Fruit fly (Drosophila melanogaster): Measurements from ENCODE around the gene Qsox4.

Gene Qsox4

dm6 chr3R:23722680-23723372, 20.3 kb downstream of the Qsox4 start, which contains the start of gene CG10365 (continued):
- peak; percentile 96 for TF ChIP-seq CG7839 (tag; optimal IDR thresholded peaks at IDR 0.05)
- 0 out of 2 replicates have a peak, but pooled peaks have one; percentile 12 for TF ChIP-seq unc-4 (GFP tag; IDR thresholded peaks at IDR 0.05; ENCODE audit: partially characterized antibody)
- no peak for TF ChIP-seq CG2199 (GFP tag; IDR thresholded peaks at IDR 0.05)
- TF ChIP-seq D19A (tag; optimal IDR thresholded peaks at IDR 0.05), result peak; percentile 76
- no peak for TF ChIP-seq CG4282 (GFP tag; optimal IDR thresholded peaks at IDR 0.05)
- no peak for TF ChIP-seq sens-2 (GFP tag; IDR thresholded peaks at IDR 0.05)
- TF ChIP-seq CG10543 (GFP tag; optimal IDR thresholded peaks at IDR 0.05), result peak; percentile 69
- peak; percentile 93 for TF ChIP-seq Sox102F (GFP tag; optimal IDR thresholded peaks at IDR 0.05)
- TF ChIP-seq Xbp1 (GFP tag; optimal IDR thresholded peaks at IDR 0.05), result peak; percentile 77
- no peak for TF ChIP-seq ERR (GFP tag; optimal IDR thresholded peaks at IDR 0.05)
- TF ChIP-seq fd102C (GFP tag; optimal IDR thresholded peaks at IDR 0.05), result no peak
- no peak for TF ChIP-seq Dip3 (GFP tag; optimal IDR thresholded peaks at IDR 0.05)
- 0 out of 3 replicates have a peak, but pooled peaks have one; percentile 50 for TF ChIP-seq zfh1 (GFP tag; IDR thresholded peaks at IDR 0.05)
- no peak for TF ChIP-seq CG8359 (GFP tag; optimal IDR thresholded peaks at IDR 0.05; ENCODE audit: borderline replicate concordance)
- no peak for TF ChIP-seq Mes4 (GFP tag; optimal IDR thresholded peaks at IDR 0.05)
- peak; percentile 96 for TF ChIP-seq PHDP (tag; optimal IDR thresholded peaks at IDR 0.05)
- TF ChIP-seq CG15479 (GFP tag; optimal IDR thresholded peaks at IDR 0.05), result no peak
- peak; percentile 66 for TF ChIP-seq exex (tag; optimal IDR thresholded peaks at IDR 0.05)
- TF ChIP-seq abd-A (tag; optimal IDR thresholded peaks at IDR 0.05), result peak; percentile 68
- TF ChIP-seq ato (GFP tag; IDR thresholded peaks at IDR 0.05; ENCODE audit: partially characterized antibody), result no peak
- no peak for TF ChIP-seq Scr (GFP tag; IDR thresholded peaks at IDR 0.05; ENCODE audit: partially characterized antibody)
- TF ChIP-seq ind (GFP tag; optimal IDR thresholded peaks at IDR 0.05), result peak; percentile 81
- TF ChIP-seq CG6854 (GFP tag; optimal IDR thresholded peaks at IDR 0.05), result peak; percentile 91
- peak; percentile 92 for TF ChIP-seq Fer3 (tag; optimal IDR thresholded peaks at IDR 0.05)
- no peak for TF ChIP-seq CG12071 (GFP tag; optimal IDR thresholded peaks at IDR 0.05)
- TF ChIP-seq CG31388 (GFP tag; optimal IDR thresholded peaks at IDR 0.05), result peak; percentile 32
- TF ChIP-seq vfl (GFP tag; optimal IDR thresholded peaks at IDR 0.05), result no peak
- no peak for TF ChIP-seq Taf1 (GFP tag; IDR thresholded peaks at IDR 0.05)
- peak; percentile 72 for TF ChIP-seq CrebB (tag; optimal IDR thresholded peaks at IDR 0.05)
- TF ChIP-seq Blimp-1 (GFP tag; optimal IDR thresholded peaks at IDR 0.05), result peak; percentile 85
- TF ChIP-seq Hmx (GFP tag; optimal IDR thresholded peaks at IDR 0.05), result no peak
- peak in 1 of 2 experiments; percentile 46 for TF ChIP-seq crp (GFP tag; optimal IDR thresholded peaks at IDR 0.05)
- TF ChIP-seq sc (optimal IDR thresholded peaks at IDR 0.05), result no peak
- TF ChIP-seq sc (GFP tag; optimal IDR thresholded peaks at IDR 0.05), result peak; percentile 24
- peak; percentile 50; the same call in 1 of the 2 replicates for TF ChIP-seq NFAT (GFP tag; IDR thresholded peaks at IDR 0.05)
- peak; percentile 92 for TF ChIP-seq Ptx1 (GFP tag; IDR thresholded peaks at IDR 0.05)
- no peak for TF ChIP-seq pum (GFP tag; optimal IDR thresholded peaks at IDR 0.05)
- no peak for TF ChIP-seq CG3995 (GFP tag; optimal IDR thresholded peaks at IDR 0.05)
- TF ChIP-seq ranshi (GFP tag; IDR thresholded peaks at IDR 0.05), result peak; percentile 88
- no peak for TF ChIP-seq ken (GFP tag; IDR thresholded peaks at IDR 0.05)
- no peak for TF ChIP-seq br (optimal IDR thresholded peaks at IDR 0.05)
- no peak for TF ChIP-seq CG6791 (GFP tag; IDR thresholded peaks at IDR 0.05; ENCODE audit: partially characterized antibody)
- peak; percentile 50 for TF ChIP-seq Adf1 (GFP tag; IDR thresholded peaks at IDR 0.05)
- peak; percentile 58 for TF ChIP-seq CG17829 (tag; optimal IDR thresholded peaks at IDR 0.05)
- peak; percentile 76 for TF ChIP-seq CG34422 (GFP tag; IDR thresholded peaks at IDR 0.05)
- TF ChIP-seq cwo (GFP tag; optimal IDR thresholded peaks at IDR 0.05), result peak; percentile 90
- peak; percentile 46 for TF ChIP-seq ATbp (GFP tag; optimal IDR thresholded peaks at IDR 0.05)
- TF ChIP-seq CG1832 (GFP tag; optimal IDR thresholded peaks at IDR 0.05), result no peak
- TF ChIP-seq twi (tag; optimal IDR thresholded peaks at IDR 0.05), result no peak

Measured in whole organism, embryonic.